Worm (Caenorhabditis elegans) whole organism, mixed stage, embryonic: ENCODE results near the gene vab-1.

Source experiments
- M03D4.4 ChIP-seq: sonication (generic microtip); optimal IDR thresholded peaks from 2 replicates; lab custom pipeline; 2017; ENCODE audit warnings: mild to moderate bottlenecking, missing genetic modification characterization, missing compliant biosample characterization
- bed-3 ChIP-seq: fragments of 200-800 bp; sonication (Bioruptor generic); optimal IDR thresholded peaks from 3 replicates; lab custom pipeline; 2018; ENCODE audit warnings: mild to moderate bottlenecking, missing genetic modification characterization, moderate library complexity, missing compliant biosample characterization
- blmp-1 ChIP-seq: fragments of 150-350 bp; optimal IDR thresholded peaks from 2 replicates; lab custom pipeline; 2014; ENCODE audit warnings: missing biosample characterization, missing genetic modification characterization
- ceh-83 ChIP-seq: fragments of 200-800 bp; sonication (Bioruptor generic); optimal IDR thresholded peaks from 2 replicates; lab custom pipeline; 2018; ENCODE audit warnings: mild to moderate bottlenecking, missing genetic modification characterization, missing compliant biosample characterization
- cnd-1 ChIP-seq: fragments of 200-800 bp; sonication (Bioruptor generic); optimal IDR thresholded peaks from 2 replicates; lab custom pipeline; 2018; ENCODE audit warnings: mild to moderate bottlenecking, missing genetic modification characterization, missing compliant biosample characterization
- drap-1 ChIP-seq: fragments of 200-800 bp; sonication (Bioruptor generic); optimal IDR thresholded peaks from 3 replicates; lab custom pipeline; 2018; ENCODE audit warnings: mild to moderate bottlenecking, missing genetic modification characterization, missing compliant biosample characterization
- elt-1 ChIP-seq: sonication (generic microtip); optimal IDR thresholded peaks from 2 replicates; lab custom pipeline; 2017; ENCODE audit warnings: missing genetic modification characterization, mild to moderate bottlenecking, missing compliant biosample characterization, antibody characterized with exemption, moderate library complexity, borderline replicate concordance; ENCODE audit not compliant: insufficient read depth
- elt-3 ChIP-seq: fragments of 150-350 bp; optimal IDR thresholded peaks from 2 replicates; lab custom pipeline; 2014; ENCODE audit warnings: missing biosample characterization, missing genetic modification characterization
- ham-2 ChIP-seq: fragments of 200-800 bp; sonication (Bioruptor generic); optimal IDR thresholded peaks from 2 replicates; lab custom pipeline; 2018; ENCODE audit warnings: mild to moderate bottlenecking, missing genetic modification characterization, missing compliant biosample characterization
- hlh-1 ChIP-seq: fragments of 150-350 bp; optimal IDR thresholded peaks from 2 replicates; lab custom pipeline; 2014; ENCODE audit warnings: missing biosample characterization, missing genetic modification reagents, missing genetic modification characterization
- lin-13 ChIP-seq: fragments of 150-350 bp; optimal IDR thresholded peaks from 2 replicates; lab custom pipeline; 2014; ENCODE audit warnings: missing biosample characterization, missing genetic modification characterization
- lin-32 ChIP-seq: fragments of 200-800 bp; sonication (Bioruptor generic); optimal IDR thresholded peaks from 2 replicates; lab custom pipeline; 2018; ENCODE audit warnings: mild to moderate bottlenecking, missing genetic modification characterization, missing compliant biosample characterization
- lsy-2 ChIP-seq: fragments of 150-350 bp; optimal IDR thresholded peaks from 2 replicates; lab custom pipeline; 2014; ENCODE audit warnings: missing biosample characterization, missing genetic modification characterization
- mab-5 ChIP-seq: fragments of 150-350 bp; optimal IDR thresholded peaks from 2 replicates; lab custom pipeline; 2014; ENCODE audit warnings: missing biosample characterization, missing genetic modification characterization
- mls-2 ChIP-seq: sonication (generic microtip); optimal IDR thresholded peaks from 2 replicates; lab custom pipeline; 2016; ENCODE audit warnings: mild to moderate bottlenecking, missing genetic modification characterization, moderate library complexity, missing compliant biosample characterization
- nhr-12 ChIP-seq: fragments of 150-350 bp; optimal IDR thresholded peaks from 2 replicates; lab custom pipeline; 2014; ENCODE audit warnings: missing biosample characterization, missing genetic modification characterization
- nhr-2 ChIP-seq: fragments of 150-350 bp; optimal IDR thresholded peaks from 2 replicates; lab custom pipeline; 2014; ENCODE audit warnings: missing biosample characterization, missing genetic modification characterization
- nhr-237 ChIP-seq: fragments of 150-350 bp; optimal IDR thresholded peaks from 2 replicates; lab custom pipeline; 2014; ENCODE audit warnings: missing biosample characterization, missing genetic modification characterization
- nhr-28 ChIP-seq: fragments of 150-350 bp; optimal IDR thresholded peaks from 2 replicates; lab custom pipeline; 2014; ENCODE audit warnings: missing biosample characterization, missing genetic modification characterization
- pha-4 ChIP-seq: fragments of 150-350 bp; optimal IDR thresholded peaks from 2 replicates; lab custom pipeline; 2018; ENCODE audit warnings: missing biosample characterization, missing genetic modification reagents, missing genetic modification characterization
- sem-2 ChIP-seq: fragments of 200-800 bp; sonication (Bioruptor generic); optimal IDR thresholded peaks from 2 replicates; lab custom pipeline; 2018; ENCODE audit warnings: mild to moderate bottlenecking, missing genetic modification characterization, missing compliant biosample characterization
- snpc-4 ChIP-seq: fragments of 150-350 bp; optimal IDR thresholded peaks from 2 replicates; lab custom pipeline; 2014; ENCODE audit warnings: missing biosample characterization, missing genetic modification characterization
- sptf-1 ChIP-seq: sonication (generic microtip); optimal IDR thresholded peaks from 2 replicates; lab custom pipeline; 2017; ENCODE audit warnings: mild to moderate bottlenecking, missing genetic modification characterization, moderate library complexity, missing compliant biosample characterization
- tbx-8 ChIP-seq: fragments of 200-800 bp; sonication (Bioruptor generic); optimal IDR thresholded peaks from 2 replicates; lab custom pipeline; 2018; ENCODE audit warnings: mild to moderate bottlenecking, missing genetic modification characterization, moderate library complexity, missing compliant biosample characterization
- unc-120 ChIP-seq: sonication (generic microtip); optimal IDR thresholded peaks from 2 replicates; lab custom pipeline; 2017; ENCODE audit warnings: missing genetic modification characterization, missing compliant biosample characterization; ENCODE audit not compliant: poor library complexity, severe bottlenecking
- unc-39 ChIP-seq: fragments of 150-350 bp; optimal IDR thresholded peaks from 2 replicates; lab custom pipeline; 2014; ENCODE audit warnings: missing biosample characterization, missing genetic modification characterization
- unc-62 ChIP-seq: fragments of 150-350 bp; optimal IDR thresholded peaks from 2 replicates; lab custom pipeline; 2014; ENCODE audit warnings: missing biosample characterization, missing genetic modification reagents, missing genetic modification characterization
- zip-8 ChIP-seq: fragments of 150-350 bp; optimal IDR thresholded peaks from 2 replicates; lab custom pipeline; 2014; ENCODE audit warnings: missing biosample characterization, missing genetic modification characterization
- ztf-11 ChIP-seq: fragments of 150-350 bp; optimal IDR thresholded peaks from 2 replicates; lab custom pipeline; 2014; ENCODE audit warnings: missing biosample characterization, missing genetic modification characterization

vab-1 gene

DNA sequence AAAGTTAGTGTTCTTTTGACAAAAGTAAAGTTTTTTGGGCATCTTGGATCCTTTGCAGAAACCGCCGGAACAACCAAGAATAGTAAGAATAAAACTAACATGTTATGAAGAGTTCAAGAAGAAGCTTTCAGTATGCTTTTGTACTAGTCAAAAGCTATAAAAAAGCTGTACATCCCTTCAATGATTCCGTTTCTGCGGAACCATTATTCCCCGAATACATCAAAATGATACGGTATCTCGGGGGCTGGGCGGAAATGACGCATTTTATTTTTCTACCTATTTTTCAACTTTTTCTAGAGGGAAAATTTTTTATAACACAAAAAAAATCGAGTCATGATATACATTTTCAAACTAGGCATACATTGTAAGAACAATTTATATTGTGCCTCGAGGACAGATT lies 47.9 kb downstream of the vab-1 start, which contains the start of gene clec-138:
TSS of gene clec-138 (minus strand) at position 101 of the 400 bp plus-strand sequence.
- TF ChIP-seq nhr-237 (tag; lab: Kevin White, UChicago) (no peak), mls-2 (tag; lab: Kevin White, UChicago) (no peak), lin-13 (tag; lab: Kevin White, UChicago) (no peak), bed-3 (GFP tag; lab: Kevin White, UChicago) (no peak), unc-39 (tag; lab: Kevin White, UChicago) (no peak), nhr-12 (tag; lab: Kevin White, UChicago) (no peak), elt-3 (tag; lab: Kevin White, UChicago) (no peak), ham-2 (no peak), elt-1 (tag; lab: Kevin White, UChicago) (no peak), ztf-11 (no peak), nhr-2 (no peak), blmp-1 (tag; lab: Kevin White, UChicago) (no peak), zip-8 (tag; lab: Kevin White, UChicago) (no peak), unc-62 (GFP tag; lab: Kevin White, UChicago) (no peak), hlh-1 (no peak), ceh-83 (GFP tag; lab: Kevin White, UChicago) (no peak), unc-120 (tag; lab: Kevin White, UChicago) (no peak)

DNA sequence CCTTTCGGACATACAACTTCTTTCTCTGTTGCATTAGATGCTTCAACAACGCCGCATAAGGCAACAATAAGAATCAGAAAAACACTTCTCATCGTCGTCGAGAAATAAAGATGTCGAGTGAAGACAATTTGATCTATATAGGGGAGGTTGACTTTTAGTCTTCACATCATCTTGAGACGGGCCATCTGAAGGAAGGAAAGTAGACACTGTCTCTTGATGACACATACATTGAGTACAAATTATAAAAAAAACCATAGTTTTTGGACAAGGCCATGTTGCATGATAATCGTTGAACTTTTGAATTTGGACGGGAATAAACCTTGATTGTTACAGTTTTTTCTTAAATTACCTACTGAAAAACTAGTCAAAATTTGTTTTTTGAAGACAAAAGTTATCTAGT lies 49.9 kb downstream of the vab-1 start, which contains the start of gene clec-139:
TSS of gene clec-139 (minus strand) at position 101 of the 400 bp plus-strand sequence.
- no peak for TF ChIP-seq unc-39 (tag; lab: Kevin White, UChicago)
- TF ChIP-seq sptf-1 (tag; lab: Kevin White, UChicago), result no peak
- TF ChIP-seq pha-4, result no peak
- no peak for TF ChIP-seq snpc-4
- TF ChIP-seq tbx-8 (GFP tag; lab: Kevin White, UChicago), result no peak
- TF ChIP-seq elt-3 (tag; lab: Kevin White, UChicago), result no peak
- TF ChIP-seq mab-5, result no peak
- TF ChIP-seq ztf-11, result no peak
- no peak for TF ChIP-seq M03D4.4
- no peak for TF ChIP-seq unc-62 (GFP tag; lab: Kevin White, UChicago)
- no peak for TF ChIP-seq ceh-83 (GFP tag; lab: Kevin White, UChicago)
- no peak for TF ChIP-seq blmp-1 (tag; lab: Kevin White, UChicago)
- TF ChIP-seq lin-32, result no peak

DNA sequence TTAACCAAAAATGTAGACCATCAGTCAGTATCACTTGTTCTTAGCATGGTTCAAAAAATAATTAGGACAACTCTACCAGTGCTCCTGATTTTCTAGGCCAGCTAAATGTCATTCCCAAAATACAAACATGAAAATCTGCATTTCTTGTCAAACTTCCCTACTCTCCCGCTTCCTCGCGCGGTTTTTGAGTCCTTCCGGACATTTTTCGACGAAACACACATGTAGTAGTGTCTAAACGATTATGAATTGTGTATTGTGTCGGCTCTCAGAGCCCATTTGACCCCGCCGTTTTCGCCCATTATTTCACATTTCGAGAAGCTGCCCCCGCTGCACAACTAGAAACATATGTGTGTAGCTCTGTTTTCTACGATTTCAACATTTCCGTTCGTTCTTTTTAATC lies 54.8 kb downstream of the vab-1 start, which contains the start of gene F35D11.1:
TSS of gene F35D11.1 (plus strand) at position 301 of the 400 bp plus-strand sequence.
- no peak for TF ChIP-seq elt-3 (tag; lab: Kevin White, UChicago)

DNA sequence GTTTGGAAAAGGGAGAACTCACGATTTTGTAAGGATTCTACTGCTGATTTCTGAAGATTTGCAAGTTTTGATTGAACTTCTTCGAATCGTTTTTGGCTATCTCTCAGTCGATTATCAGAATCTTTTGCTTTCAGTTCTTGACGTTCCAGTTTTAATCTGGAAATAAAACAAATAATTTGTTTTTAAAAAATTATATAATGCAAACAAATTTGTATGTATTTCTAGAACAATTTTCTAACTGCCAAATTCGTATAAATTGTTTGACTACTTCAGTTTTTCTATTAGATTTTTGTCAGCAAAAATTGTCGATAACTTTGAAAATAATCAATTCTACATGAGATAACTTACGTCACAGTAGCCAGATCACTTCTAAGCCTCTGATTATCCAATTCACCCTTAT lies 59.7 kb downstream of the vab-1 start:
- TF ChIP-seq nhr-28 (tag; lab: Kevin White, UChicago) (no peak), ceh-83 (GFP tag; lab: Kevin White, UChicago) (no peak), drap-1 (GFP tag; lab: Kevin White, UChicago) (no peak), pha-4 (no peak), unc-62 (GFP tag; lab: Kevin White, UChicago) (no peak), sem-2 (GFP tag; lab: Kevin White, UChicago) (no peak), cnd-1 (no peak), unc-120 (tag; lab: Kevin White, UChicago) (no peak), mab-5 (no peak), blmp-1 (tag; lab: Kevin White, UChicago) (no peak), nhr-2 (no peak)

DNA sequence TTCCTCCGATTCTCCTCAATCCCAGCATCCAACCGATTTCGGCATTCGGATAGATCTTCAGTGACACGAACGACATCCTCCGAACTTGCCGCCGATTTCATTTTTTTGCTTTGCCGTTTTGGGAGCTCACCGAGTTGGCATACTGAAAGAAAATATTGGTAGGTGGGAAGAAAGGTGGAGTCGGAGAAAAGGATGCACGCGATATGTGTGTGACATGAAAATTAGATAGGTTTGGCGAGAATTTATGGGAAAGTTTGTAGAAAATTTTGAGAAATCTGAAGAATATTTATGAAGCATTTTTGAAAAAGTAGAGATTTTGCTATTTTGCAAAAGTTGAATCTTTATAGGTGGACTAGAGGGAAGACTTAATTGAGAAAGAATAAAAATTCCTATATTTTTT lies 66.4 kb downstream of the vab-1 start, which contains the start of gene che-10:
TSS of gene che-10 (minus strand) at position 101 of the 400 bp plus-strand sequence.
- TF ChIP-seq bed-3 (GFP tag; lab: Kevin White, UChicago), result no peak
- TF ChIP-seq blmp-1 (tag; lab: Kevin White, UChicago), result no peak

DNA sequence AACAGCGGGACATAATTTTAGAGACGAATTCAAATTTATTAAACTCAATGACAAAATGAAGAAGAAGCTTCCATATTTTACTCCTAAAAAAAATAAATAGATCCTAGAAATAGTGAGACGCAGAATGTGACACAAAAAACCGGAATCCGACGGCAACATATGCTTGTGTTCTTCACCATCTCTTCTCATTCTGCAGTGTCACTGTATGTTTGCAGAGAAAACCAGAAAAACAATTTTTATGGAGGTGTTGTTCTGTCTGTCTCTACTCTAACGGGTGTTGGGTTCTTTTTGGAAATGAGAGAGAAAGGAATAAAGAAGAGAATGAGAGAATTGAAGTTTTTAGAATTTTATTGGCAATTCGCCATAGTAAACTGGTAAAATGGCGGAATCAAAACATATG lies 67.1 kb downstream of the vab-1 start:
- TF ChIP-seq drap-1 (GFP tag; lab: Kevin White, UChicago) (no peak), unc-62 (GFP tag; lab: Kevin White, UChicago) (no peak), sem-2 (GFP tag; lab: Kevin White, UChicago) (no peak), lsy-2 (tag; lab: Kevin White, UChicago) (no peak), mab-5 (no peak), M03D4.4 (no peak), nhr-2 (no peak), zip-8 (tag; lab: Kevin White, UChicago) (no peak), snpc-4 (no peak)
